Worm (Caenorhabditis elegans) whole organism, L4 larva: ENCODE measurements around the gene sax-2.

Experiments
- D1046.2 ChIP-seq: fragments of 200-800 bp; sonication (Bioruptor generic); IDR thresholded peaks from 2 replicates; pipeline ENCODE4 v1.3.6; 2022; ENCODE audit warnings: missing genetic modification characterization, missing compliant biosample characterization
- F26F4.8 ChIP-seq: fragments of 200-800 bp; sonication (Bioruptor generic); conservative IDR thresholded peaks from 2 replicates; pipeline ENCODE4 v1.3.6; 2022; ENCODE audit warnings: missing genetic modification characterization, missing compliant biosample characterization
- F37D6.2 ChIP-seq: sonication (generic microtip); optimal IDR thresholded peaks from 2 replicates; lab custom pipeline; 2016; ENCODE audit warnings: mild to moderate bottlenecking, missing genetic modification characterization, missing compliant biosample characterization
- F44E2.7 ChIP-seq: fragments of 200-800 bp; sonication (Bioruptor generic); IDR thresholded peaks from 2 replicates; pipeline ENCODE4 v2.1.2; 2022; ENCODE audit warnings: missing genetic modification characterization, missing compliant biosample characterization
- T20F7.1 ChIP-seq: fragments of 200-800 bp; sonication (Bioruptor generic); optimal IDR thresholded peaks from 2 replicates; lab custom pipeline; 2018; ENCODE audit warnings: mild to moderate bottlenecking, missing genetic modification characterization, missing compliant biosample characterization
- T26A8.4 ChIP-seq: fragments of 200-800 bp; sonication (Bioruptor generic); IDR thresholded peaks from 2 replicates; pipeline ENCODE4 v1.3.6; 2022; ENCODE audit warnings: missing genetic modification characterization, missing compliant biosample characterization
- ZK337.2 ChIP-seq: fragments of 200-800 bp; sonication (Bioruptor generic); IDR thresholded peaks from 2 replicates; pipeline ENCODE4 v1.3.6; 2022; ENCODE audit warnings: missing genetic modification reagents, missing genetic modification characterization, missing compliant biosample characterization
- aha-1 ChIP-seq: fragments of 150-350 bp; peaks from one replicate; lab custom pipeline; 2014; ENCODE audit warnings: missing biosample characterization, missing genetic modification characterization
- aly-2 ChIP-seq: sonication (generic microtip); optimal IDR thresholded peaks from 2 replicates; lab custom pipeline; 2018; ENCODE audit warnings: missing biosample characterization, missing genetic modification characterization
- attf-4 ChIP-seq: sonication (generic microtip); optimal IDR thresholded peaks from 3 replicates; lab custom pipeline; 2017; ENCODE audit warnings: missing biosample characterization, missing genetic modification characterization
- ceh-28 ChIP-seq: fragments of 150-350 bp; optimal IDR thresholded peaks from 2 replicates; lab custom pipeline; 2014; ENCODE audit warnings: missing biosample characterization, missing genetic modification reagents, missing genetic modification characterization
- ceh-44 ChIP-seq: fragments of 200-800 bp; sonication (Bioruptor generic); IDR thresholded peaks from 2 replicates; pipeline ENCODE4 v1.3.6; 2022; ENCODE audit warnings: missing genetic modification reagents, missing genetic modification characterization, missing compliant biosample characterization
- ces-1 ChIP-seq: fragments of 150-350 bp; sonication (generic microtip); optimal IDR thresholded peaks from 4 replicates; lab custom pipeline; 2014; ENCODE audit warnings: missing biosample characterization, missing genetic modification reagents, missing genetic modification characterization
- daf-12 ChIP-seq: fragments of 150-350 bp; optimal IDR thresholded peaks from 2 replicates; lab custom pipeline; 2014; ENCODE audit warnings: missing biosample characterization, missing genetic modification reagents, missing genetic modification characterization
- daf-16 ChIP-seq, 3 experiments: sonication (generic microtip); optimal IDR thresholded peaks; 2 replicates each; lab custom pipeline; 2016 to 2017; ENCODE audit warnings: missing genetic modification characterization in 3 of 3, missing genetic modification reagents in 3 of 3, mild to moderate bottlenecking in 2 of 3, missing compliant biosample characterization in 2 of 3, missing biosample characterization in 1 of 3, moderate library complexity in 1 of 3
- dmd-8 ChIP-seq: fragments of 200-800 bp; sonication (Bioruptor generic); IDR thresholded peaks from 2 replicates; pipeline ENCODE4 v1.3.6; 2022; ENCODE audit warnings: missing genetic modification characterization, missing compliant biosample characterization
- dpl-1 ChIP-seq: fragments of 150-350 bp; optimal IDR thresholded peaks from 2 replicates; lab custom pipeline; 2014; ENCODE audit warnings: missing biosample characterization, missing genetic modification reagents, missing genetic modification characterization
- dve-1 ChIP-seq: sonication (generic microtip); optimal IDR thresholded peaks from 2 replicates; lab custom pipeline; 2017; ENCODE audit warnings: antibody characterized with exemption, mild to moderate bottlenecking, missing genetic modification characterization, missing compliant biosample characterization; ENCODE audit not compliant: insufficient read depth
- gei-8 ChIP-seq: fragments of 200-800 bp; sonication (Bioruptor generic); optimal IDR thresholded peaks from 2 replicates; lab custom pipeline; 2018; ENCODE audit warnings: mild to moderate bottlenecking, missing genetic modification characterization, missing compliant biosample characterization
- hmg-1.1 ChIP-seq: fragments of 200-800 bp; sonication (Bioruptor generic); IDR thresholded peaks from 2 replicates; pipeline ENCODE4 v1.3.6; 2022; ENCODE audit warnings: missing genetic modification reagents, missing genetic modification characterization, missing compliant biosample characterization
- lim-7 ChIP-seq: fragments of 200-800 bp; sonication (Bioruptor generic); IDR thresholded peaks from 2 replicates; pipeline ENCODE4 v1.3.6; 2022; ENCODE audit warnings: missing genetic modification characterization, missing compliant biosample characterization
- lin-38 ChIP-seq: fragments of 200-800 bp; sonication (Bioruptor generic); IDR thresholded peaks from 2 replicates; pipeline ENCODE4 v1.3.6; 2022; ENCODE audit warnings: missing genetic modification reagents, missing genetic modification characterization, missing compliant biosample characterization
- lsy-2 ChIP-seq, 2 experiments: fragments of 150-350 bp in 1 of 2; sonication (generic microtip) in 1 of 2; optimal IDR thresholded peaks; 2 replicates each; lab custom pipeline; 2014 to 2017; ENCODE audit warnings: missing biosample characterization in 2 of 2, missing genetic modification characterization in 2 of 2
- madf-9 ChIP-seq: fragments of 200-800 bp; sonication (Bioruptor generic); conservative IDR thresholded peaks from 2 replicates; pipeline ENCODE4 v1.3.6; 2022; ENCODE audit warnings: missing genetic modification reagents, missing genetic modification characterization, missing compliant biosample characterization
- mep-1 ChIP-seq: fragments of 150-350 bp; sonication (generic microtip); optimal IDR thresholded peaks from 3 replicates; lab custom pipeline; 2014; ENCODE audit warnings: missing biosample characterization, missing genetic modification characterization
- mes-2 ChIP-seq: sonication (generic microtip); optimal IDR thresholded peaks from 2 replicates; lab custom pipeline; 2016; ENCODE audit warnings: missing genotype, mild to moderate bottlenecking, missing genetic modification characterization, missing compliant biosample characterization; ENCODE audit not compliant: poor library complexity, severe bottlenecking
- mxl-2 ChIP-seq: fragments of 200-800 bp; sonication (Bioruptor generic); conservative IDR thresholded peaks from 2 replicates; pipeline ENCODE4 v1.3.6; 2022; ENCODE audit warnings: missing genetic modification reagents, missing genetic modification characterization, missing compliant biosample characterization
- nhr-237 ChIP-seq: sonication (generic microtip); optimal IDR thresholded peaks from 2 replicates; lab custom pipeline; 2017; ENCODE audit warnings: missing biosample characterization, missing genetic modification characterization
- nhr-48 ChIP-seq: sonication (generic microtip); optimal IDR thresholded peaks from 2 replicates; lab custom pipeline; 2016; ENCODE audit warnings: mild to moderate bottlenecking, missing genetic modification characterization, missing compliant biosample characterization
- nhr-76 ChIP-seq: fragments of 150-350 bp; optimal IDR thresholded peaks from 2 replicates; lab custom pipeline; 2014; ENCODE audit warnings: missing biosample characterization, missing genetic modification characterization
- pha-4 ChIP-seq, 2 experiments: fragments of 150-350 bp in 1 of 2; fragments of 200-800 bp in 1 of 2; sonication (Bioruptor generic) in 1 of 2; IDR thresholded peaks in 1 of 2; optimal IDR thresholded peaks in 1 of 2; 2 replicates each; pipeline versions ENCODE4 v1.3.6 to Lab custom; 2014 to 2022; ENCODE audit warnings: missing genetic modification characterization in 2 of 2, missing genetic modification reagents in 2 of 2, missing biosample characterization in 1 of 2, missing compliant biosample characterization in 1 of 2
- sdz-12 ChIP-seq: fragments of 200-800 bp; sonication (Bioruptor generic); optimal IDR thresholded peaks from 2 replicates; lab custom pipeline; 2018; ENCODE audit warnings: mild to moderate bottlenecking, missing genetic modification characterization, missing compliant biosample characterization
- spr-1 ChIP-seq: sonication (generic microtip); optimal IDR thresholded peaks from 2 replicates; lab custom pipeline; 2016; ENCODE audit warnings: mild to moderate bottlenecking, missing genetic modification characterization, missing compliant biosample characterization
- spr-3 ChIP-seq: fragments of 200-800 bp; sonication (Bioruptor generic); optimal IDR thresholded peaks from 2 replicates; lab custom pipeline; 2018; ENCODE audit warnings: mild to moderate bottlenecking, missing genetic modification characterization, missing compliant biosample characterization
- unc-130 ChIP-seq: sonication (generic microtip); optimal IDR thresholded peaks from 2 replicates; lab custom pipeline; 2016; ENCODE audit warnings: missing genetic modification reagents, missing genetic modification characterization, missing compliant biosample characterization
- unc-39 ChIP-seq: sonication (generic microtip); optimal IDR thresholded peaks from 2 replicates; lab custom pipeline; 2017; ENCODE audit warnings: missing biosample characterization, missing genetic modification characterization
- unc-62 ChIP-seq, 3 experiments: fragments of 150-350 bp in 1 of 3; sonication (generic microtip); optimal IDR thresholded peaks in 2 of 3; peaks in 1 of 3; 1 replicate in 1 of 3; 2 replicates in 2 of 3; lab custom pipeline; 2014 to 2017; ENCODE audit warnings: missing biosample characterization in 3 of 3, missing genetic modification characterization in 3 of 3, missing genetic modification reagents in 3 of 3, missing genotype in 1 of 3
- vab-7 ChIP-seq: fragments of 200-800 bp; sonication (Bioruptor generic); IDR thresholded peaks from 2 replicates; pipeline ENCODE4 v1.3.6; 2022; ENCODE audit warnings: missing genetic modification reagents, missing genetic modification characterization, missing compliant biosample characterization
- zag-1 ChIP-seq: fragments of 150-350 bp; optimal IDR thresholded peaks from 2 replicates; lab custom pipeline; 2014; ENCODE audit warnings: missing biosample characterization, missing genetic modification characterization
- zfp-3 ChIP-seq: fragments of 200-800 bp; sonication (Bioruptor generic); conservative IDR thresholded peaks from 2 replicates; pipeline ENCODE4 v1.3.6; 2022; ENCODE audit warnings: missing genetic modification reagents, missing genetic modification characterization, missing compliant biosample characterization

sax-2 gene

DNA sequence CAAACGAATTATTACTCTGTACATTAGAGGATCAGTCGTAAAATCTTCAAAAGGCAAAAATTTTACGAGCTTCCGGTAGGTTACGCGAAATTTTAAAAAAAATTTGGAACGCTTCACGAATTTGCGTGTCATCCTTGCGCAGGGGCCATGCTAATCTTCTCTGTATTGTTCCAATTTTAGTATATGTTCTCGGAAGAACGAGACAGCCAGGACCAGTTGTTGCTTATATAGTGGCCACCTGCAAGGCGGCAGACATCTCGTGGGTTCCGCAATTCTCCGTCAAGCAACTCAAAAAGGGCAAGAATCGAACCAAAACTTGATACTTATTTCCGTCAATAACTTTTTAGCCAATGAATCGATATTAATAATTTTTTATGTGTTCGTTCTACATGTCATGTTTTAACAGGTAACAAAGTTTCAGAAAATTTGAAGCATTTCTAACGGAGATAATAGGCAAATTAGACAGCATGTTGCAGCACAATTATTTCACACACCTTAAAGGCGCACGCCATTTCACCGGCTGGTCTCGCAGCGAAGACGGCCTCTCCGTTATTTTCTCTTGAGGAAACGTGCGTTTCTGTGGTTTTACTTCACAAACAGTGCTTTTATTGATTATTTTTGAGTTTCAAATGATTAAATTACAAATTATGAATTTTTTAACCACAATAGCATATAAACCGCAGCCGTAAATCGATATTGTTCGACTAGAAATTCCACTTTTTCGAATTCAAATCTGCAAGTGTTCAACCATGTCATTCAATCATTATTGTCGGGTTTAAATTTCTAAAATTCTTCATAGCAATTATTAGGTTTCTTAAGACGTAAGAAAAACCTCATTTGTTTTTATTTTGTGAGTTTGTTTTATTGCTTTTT, 28.6 kb upstream of the sax-2 start (continued):
- TF ChIP-seq zag-1 (no peak), unc-39 (tag; lab: Kevin White, UChicago) (no peak), sdz-12 (peak; percentile 67), daf-12 (tag; lab: Kevin White, UChicago) (no peak), unc-130 (GFP tag; lab: Kevin White, UChicago) (peak; percentile 46), D1046.2 (GFP tag; lab: Robert Waterston, UW) (peak; percentile 92), dve-1 (peak; percentile 84), vab-7 (peak; percentile 82), nhr-48 (tag; lab: Kevin White, UChicago) (peak; percentile 86), ZK337.2 (GFP tag; lab: Robert Waterston, UW) (peak; percentile 68), aly-2 (tag; lab: Kevin White, UChicago) (no peak), ceh-28 (no peak), lin-38 (peak; percentile 90), F26F4.8 (peak; percentile 92), nhr-237 (tag; lab: Kevin White, UChicago) (no peak), lim-7 (peak; percentile 83), spr-1 (peak; percentile 77), F37D6.2 (peak; percentile 75), dpl-1 (GFP tag; lab: Kevin White, UChicago) (peak; percentile 47), dmd-8 (peak; percentile 95), spr-3 (GFP tag; lab: Kevin White, UChicago) (peak; percentile 73), gei-8 (GFP tag; lab: Kevin White, UChicago) (peak; percentile 90), attf-4 (tag; lab: Kevin White, UChicago) (no peak), unc-62 (GFP tag; optimal IDR thresholded peaks at IDR 0.05 in 1 of 2; lab: Kevin White, UChicago) (peak in 1 of 2 experiments; percentile 57), unc-62 (tag; optimal IDR thresholded peaks at IDR 0.05; lab: Kevin White, UChicago) (no peak), ceh-44 (GFP tag; lab: Robert Waterston, UW) (peak; percentile 81)

- no peak for TF ChIP-seq F37D6.2
- TF ChIP-seq ces-1 (GFP tag; lab: Kevin White, UChicago): no peak
These were observed 28.0 kb upstream of the sax-2 start, which contains the start of gene cox-6A for ce11 chrIII:5081573-5081823. cox-6A (plus strand) TSS chrIII:5081724.

- TF ChIP-seq unc-39 (tag; lab: Kevin White, UChicago) (no peak), mxl-2 (GFP tag; lab: Robert Waterston, UW) (no peak), dve-1 (peak; percentile 25), F26F4.8 (no peak), madf-9 (GFP tag; lab: Robert Waterston, UW) (no peak), hmg-1.1 (GFP tag; lab: Robert Waterston, UW) (0 out of 2 replicates have a peak, but pooled peaks have one; percentile 27), F44E2.7 (GFP tag; lab: Robert Waterston, UW) (0 out of 2 replicates have a peak, but pooled peaks have one; percentile 15), zfp-3 (GFP tag; lab: Robert Waterston, UW) (0 out of 2 replicates have a peak, but pooled peaks have one; percentile 36), nhr-76 (tag; lab: Kevin White, UChicago) (no peak), dpl-1 (GFP tag; lab: Kevin White, UChicago) (no peak), pha-4 (GFP tag; IDR thresholded peaks at IDR 0.05; lab: Robert Waterston, UW) (0 out of 2 replicates have a peak, but pooled peaks have one; percentile 30), pha-4 (tag; optimal IDR thresholded peaks at IDR 0.05; lab: Kevin White, UChicago) (no peak), lsy-2 (tag; optimal IDR thresholded peaks at IDR 0.05; lab: Kevin White, UChicago) (peak in 1 of 2 experiments; percentile 15), T26A8.4 (GFP tag; lab: Robert Waterston, UW) (0 out of 2 replicates have a peak, but pooled peaks have one; percentile 21), lin-38 (peak; percentile 51), daf-16 (GFP tag; optimal IDR thresholded peaks at IDR 0.05; lab: Kevin White, UChicago) (no peak), daf-16 (tag; optimal IDR thresholded peaks at IDR 0.05; lab: Kevin White, UChicago) (peak; percentile 21), nhr-48 (tag; lab: Kevin White, UChicago) (peak; percentile 25), aha-1 (tag; lab: Kevin White, UChicago) (peak; percentile 59), T20F7.1 (peak; percentile 36), spr-1 (peak; percentile 0), mep-1 (tag; lab: Kevin White, UChicago) (peak; percentile 0), mes-2 (tag; lab: Kevin White, UChicago) (peak; percentile 17)
These were observed 26.2 kb upstream of the sax-2 start for ce11 chrIII:5083304-5083703.
